Worm (Caenorhabditis elegans): ENCODE measurements around the gene col-41.

DNA sequence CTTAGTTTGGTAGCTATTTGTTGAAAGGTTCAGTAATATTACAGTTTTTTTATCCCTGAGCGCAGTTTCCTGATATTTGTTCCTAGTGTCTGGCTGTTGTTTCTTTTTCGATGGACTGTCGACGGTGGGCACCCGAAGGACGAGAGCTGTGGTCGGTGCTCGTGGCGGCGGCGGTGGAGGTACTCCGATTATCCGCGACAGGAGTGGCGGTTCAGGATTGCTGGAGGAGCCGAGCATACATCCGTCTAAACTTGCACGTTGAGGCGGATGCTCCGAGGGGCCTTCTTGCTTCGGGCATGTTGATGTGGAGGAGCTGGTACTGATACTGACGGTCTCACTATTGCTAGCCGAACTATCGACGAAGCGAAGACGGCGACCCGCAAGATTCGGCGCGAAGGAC is 48.9 kb downstream of the col-41 start:
- TF ChIP-seq F33H1.4 (GFP tag; IDR thresholded peaks at IDR 0.05): no peak
- TF ChIP-seq F57A8.1 (GFP tag; optimal IDR thresholded peaks at IDR 0.05): no peak
- no peak for TF ChIP-seq akir-1 (GFP tag; optimal IDR thresholded peaks at IDR 0.05)
- TF ChIP-seq sea-2 (GFP tag; IDR thresholded peaks at IDR 0.05): no peak
- no peak for TF ChIP-seq ets-4 (GFP tag; optimal IDR thresholded peaks at IDR 0.05)
- TF ChIP-seq snpc-4 (GFP tag; optimal IDR thresholded peaks at IDR 0.05): no peak
- TF ChIP-seq snpc-4 (tag; optimal IDR thresholded peaks at IDR 0.05): no peak
- no peak for TF ChIP-seq ama-1 (optimal IDR thresholded peaks at IDR 0.05)
- TF ChIP-seq ama-1 (GFP tag; optimal IDR thresholded peaks at IDR 0.05): no peak
- TF ChIP-seq nhr-80 (tag; optimal IDR thresholded peaks at IDR 0.05): no peak
- TF ChIP-seq B0261.1 (tag; optimal IDR thresholded peaks at IDR 0.05): no peak
- no peak for TF ChIP-seq hlh-12 (tag; optimal IDR thresholded peaks at IDR 0.05)
- no peak for TF ChIP-seq ztf-28 (GFP tag; IDR thresholded peaks at IDR 0.05)
- TF ChIP-seq mxl-1 (tag; optimal IDR thresholded peaks at IDR 0.05): no peak

Data from whole organism, young adult.